Fruit fly (Drosophila melanogaster): ENCODE data around the gene Ref1.

The Ref1 gene

dm6 chr3R:7124109-7124639 lies 44.0 kb upstream of the Ref1 start, which contains the start of the genes Alh and CG10098 (continued):
- TF ChIP-seq dmrt11E (tag; optimal IDR thresholded peaks at IDR 0.05), result peak; percentile 77
- no peak for TF ChIP-seq Dip2 (GFP tag; IDR thresholded peaks at IDR 0.05)
- TF ChIP-seq usp (GFP tag; optimal IDR thresholded peaks at IDR 0.05), result no peak
- peak; percentile 70 for TF ChIP-seq HLH3B (GFP tag; IDR thresholded peaks at IDR 0.05)
- peak; percentile 82; the same call in 2 of the 3 replicates for TF ChIP-seq Mrtf (GFP tag; IDR thresholded peaks at IDR 0.05)
- TF ChIP-seq CG8765 (GFP tag; IDR thresholded peaks at IDR 0.05), result peak; percentile 68; the same call in 1 of the 2 replicates
- TF ChIP-seq cad (GFP tag; optimal IDR thresholded peaks at IDR 0.05), result no peak
- TF ChIP-seq klu (GFP tag; IDR thresholded peaks at IDR 0.05), result peak; percentile 65; the same call in 1 of the 2 replicates
- TF ChIP-seq exex (tag; optimal IDR thresholded peaks at IDR 0.05), result peak; percentile 51
- TF ChIP-seq CG17359 (tag; optimal IDR thresholded peaks at IDR 0.05), result peak; percentile 73
- TF ChIP-seq CG17385 (GFP tag; optimal IDR thresholded peaks at IDR 0.05), result peak; percentile 70
- TF ChIP-seq GATAe (GFP tag; conservative IDR thresholded peaks at IDR 0.05), result no peak
- peak; percentile 74 for TF ChIP-seq lbe (GFP tag; optimal IDR thresholded peaks at IDR 0.05)
- peak; percentile 78 for TF ChIP-seq CG18262 (tag; optimal IDR thresholded peaks at IDR 0.05)
- peak; percentile 70 for TF ChIP-seq CG8290 (GFP tag; optimal IDR thresholded peaks at IDR 0.05)
- TF ChIP-seq CG8290 (tag; optimal IDR thresholded peaks at IDR 0.05), result peak; percentile 46 to 69
- TF ChIP-seq CG9932 (GFP tag; IDR thresholded peaks at IDR 0.05), result peak; percentile 94
- TF ChIP-seq CG1792 (GFP tag; optimal IDR thresholded peaks at IDR 0.05), result peak; percentile 74
- TF ChIP-seq CG2202 (tag; optimal IDR thresholded peaks at IDR 0.05), result peak; percentile 29
- TF ChIP-seq cato (GFP tag; optimal IDR thresholded peaks at IDR 0.05; ENCODE audit: borderline replicate concordance), result peak; percentile 74
- TF ChIP-seq NFAT (GFP tag; IDR thresholded peaks at IDR 0.05), result peak; percentile 87
- TF ChIP-seq Dbx (GFP tag; IDR thresholded peaks at IDR 0.05), result peak; percentile 90
- TF ChIP-seq HmgD (GFP tag; optimal IDR thresholded peaks at IDR 0.05), result peak; percentile 58
- peak; percentile 4 for TF ChIP-seq hkb (optimal IDR thresholded peaks at IDR 0.05)
- no peak; the same call in 1 of the 2 replicates for TF ChIP-seq hkb (GFP tag; IDR thresholded peaks at IDR 0.05)
- no peak for TF ChIP-seq sqz (GFP tag; optimal IDR thresholded peaks at IDR 0.05)
- TF ChIP-seq onecut (GFP tag; IDR thresholded peaks at IDR 0.05), result peak; percentile 98
- TF ChIP-seq sc (optimal IDR thresholded peaks at IDR 0.05), result no peak
- peak; percentile 49 for TF ChIP-seq sc (GFP tag; optimal IDR thresholded peaks at IDR 0.05)
- TF ChIP-seq Atf3 (GFP tag; optimal IDR thresholded peaks at IDR 0.05), result peak; percentile 82
- TF ChIP-seq CG3838 (GFP tag; optimal IDR thresholded peaks at IDR 0.05), result peak; percentile 61
- peak; percentile 69; the same call in 1 of the 3 replicates for TF ChIP-seq CG34422 (GFP tag; IDR thresholded peaks at IDR 0.05)
- peak; percentile 91 for TF ChIP-seq Antp (GFP tag; optimal IDR thresholded peaks at IDR 0.05)
- TF ChIP-seq CG11504 (tag; optimal IDR thresholded peaks at IDR 0.05), result peak; percentile 80
- peak; percentile 83 to 91 for TF ChIP-seq Pdp1 (GFP tag; optimal IDR thresholded peaks at IDR 0.05)
- peak; percentile 43 to 80 for TF ChIP-seq tll (GFP tag; optimal IDR thresholded peaks at IDR 0.05)
- no peak for TF ChIP-seq z (GFP tag; IDR thresholded peaks at IDR 0.05)
- TF ChIP-seq CG1603 (tag; optimal IDR thresholded peaks at IDR 0.05), result peak; percentile 55
- no peak for TF ChIP-seq CG15479 (GFP tag; optimal IDR thresholded peaks at IDR 0.05)
- peak; percentile 94 for TF ChIP-seq CG4617 (GFP tag; optimal IDR thresholded peaks at IDR 0.05; ENCODE audit: borderline replicate concordance)
- peak; percentile 40 for TF ChIP-seq stwl (tag; optimal IDR thresholded peaks at IDR 0.05)
- peak; percentile 82 for TF ChIP-seq NfI (GFP tag; optimal IDR thresholded peaks at IDR 0.05)
- peak in 1 of 2 experiments; percentile 53 for TF ChIP-seq Hr78 (GFP tag; optimal IDR thresholded peaks at IDR 0.05)
- peak; percentile 72 for TF ChIP-seq CG14441 (GFP tag; IDR thresholded peaks at IDR 0.05)
- peak; percentile 79 for TF ChIP-seq ems (GFP tag; optimal IDR thresholded peaks at IDR 0.05)
- peak; percentile 87 for TF ChIP-seq CG11456 (GFP tag; IDR thresholded peaks at IDR 0.05)
- TF ChIP-seq CG31441 (GFP tag; IDR thresholded peaks at IDR 0.05), result peak; percentile 78
- TF ChIP-seq CG4424 (GFP tag; optimal IDR thresholded peaks at IDR 0.05), result peak; percentile 90
- TF ChIP-seq Sry-β (GFP tag; optimal IDR thresholded peaks at IDR 0.05), result peak; percentile 6
- peak; percentile 48 for TF ChIP-seq CG3065 (GFP tag; optimal IDR thresholded peaks at IDR 0.05)
- peak; percentile 70 for TF ChIP-seq Six4 (GFP tag; optimal IDR thresholded peaks at IDR 0.05)

Measured in whole organism, embryonic.